Worm (Caenorhabditis elegans) whole organism, L1 larva: ENCODE results near the gene isp-1.
A peak's percentile ranks its signal among the peaks of the same experiment; 100 is the strongest.

Source experiments
- C16A3.4 ChIP-seq: fragments of 150-350 bp; optimal IDR thresholded peaks from 2 replicates; lab custom pipeline; 2014; ENCODE audit warnings: missing biosample characterization, missing genetic modification characterization
- Y116A8C.19 ChIP-seq: sonication (generic microtip); optimal IDR thresholded peaks from 2 replicates; lab custom pipeline; 2016; ENCODE audit warnings: missing compliant biosample characterization, missing genetic modification characterization, borderline replicate concordance
- aly-2 ChIP-seq: fragments of 150-350 bp; optimal IDR thresholded peaks from 2 replicates; lab custom pipeline; 2014; ENCODE audit warnings: missing biosample characterization, missing genetic modification characterization
- ama-1 ChIP-seq: fragments of 150-350 bp; optimal IDR thresholded peaks from 2 replicates; lab custom pipeline; 2014
- blmp-1 ChIP-seq: fragments of 150-350 bp; optimal IDR thresholded peaks from 2 replicates; lab custom pipeline; 2014; ENCODE audit warnings: missing biosample characterization, missing genetic modification characterization
- ceh-63 ChIP-seq: fragments of 200-800 bp; sonication (Bioruptor generic); optimal IDR thresholded peaks from 2 replicates; lab custom pipeline; 2018; ENCODE audit warnings: mild to moderate bottlenecking, missing genetic modification characterization, missing compliant biosample characterization
- ceh-8 ChIP-seq: fragments of 200-800 bp; sonication (Bioruptor generic); optimal IDR thresholded peaks from 2 replicates; lab custom pipeline; 2018; ENCODE audit warnings: mild to moderate bottlenecking, missing genetic modification characterization, moderate library complexity, missing compliant biosample characterization
- ceh-82 ChIP-seq, 3 experiments: fragments of 150-350 bp in 1 of 3; sonication (generic microtip) in 2 of 3; optimal IDR thresholded peaks; 2 replicates each; lab custom pipeline; 2014 to 2017; ENCODE audit warnings: missing biosample characterization in 3 of 3, missing genetic modification characterization in 3 of 3
- ceh-88 ChIP-seq: fragments of 200-800 bp; sonication (Bioruptor generic); IDR thresholded peaks from 2 replicates; pipeline ENCODE4 v1.3.6; 2022; ENCODE audit warnings: missing genetic modification characterization, missing compliant biosample characterization
- ceh-90 ChIP-seq: sonication (generic microtip); optimal IDR thresholded peaks from 2 replicates; lab custom pipeline; 2016; ENCODE audit warnings: missing genetic modification characterization, missing compliant biosample characterization
- ces-1 ChIP-seq: fragments of 150-350 bp; optimal IDR thresholded peaks from 2 replicates; lab custom pipeline; 2014; ENCODE audit warnings: missing biosample characterization, missing genetic modification reagents, missing genetic modification characterization
- dsc-1 ChIP-seq: sonication (generic microtip); optimal IDR thresholded peaks from 2 replicates; lab custom pipeline; 2016; ENCODE audit warnings: mild to moderate bottlenecking, missing genetic modification characterization, missing compliant biosample characterization
- efl-3 ChIP-seq: fragments of 200-800 bp; sonication (Bioruptor generic); optimal IDR thresholded peaks from 2 replicates; lab custom pipeline; 2018; ENCODE audit warnings: mild to moderate bottlenecking, missing genetic modification characterization, missing compliant biosample characterization
- egl-27 ChIP-seq, 2 experiments: fragments of 150-350 bp in 1 of 2; sonication (generic microtip); optimal IDR thresholded peaks; 3 replicates each; lab custom pipeline; 2017 to 2018; ENCODE audit warnings: missing biosample characterization in 2 of 2, missing genetic modification characterization in 2 of 2, missing genetic modification reagents in 2 of 2
- elt-3 ChIP-seq, 6 experiments: fragments of 150-350 bp in 1 of 6; sonication (generic microtip); optimal IDR thresholded peaks; 2 replicates each; lab custom pipeline; 2017 to 2018; ENCODE audit warnings: missing biosample characterization in 6 of 6, missing genetic modification characterization in 6 of 6, inconsistent platforms in 1 of 6
- fkh-4 ChIP-seq: sonication (generic microtip); optimal IDR thresholded peaks from 2 replicates; lab custom pipeline; 2016; ENCODE audit warnings: missing compliant biosample characterization, missing genetic modification characterization, borderline replicate concordance
- fkh-8 ChIP-seq: sonication (generic microtip); optimal IDR thresholded peaks from 2 replicates; lab custom pipeline; 2016; ENCODE audit warnings: mild to moderate bottlenecking, missing genetic modification characterization, missing compliant biosample characterization
- hlh-17 ChIP-seq: fragments of 200-800 bp; sonication (Bioruptor generic); optimal IDR thresholded peaks from 2 replicates; lab custom pipeline; 2018; ENCODE audit warnings: missing genetic modification characterization, mild to moderate bottlenecking, missing compliant biosample characterization, moderate library complexity, borderline replicate concordance
- hlh-4 ChIP-seq: sonication (generic microtip); optimal IDR thresholded peaks from 2 replicates; lab custom pipeline; 2016; ENCODE audit warnings: mild to moderate bottlenecking, missing genetic modification characterization, missing compliant biosample characterization
- irx-1 ChIP-seq: sonication (generic microtip); optimal IDR thresholded peaks from 2 replicates; lab custom pipeline; 2016; ENCODE audit warnings: missing genetic modification characterization, missing compliant biosample characterization
- lin-13 ChIP-seq: fragments of 150-350 bp; optimal IDR thresholded peaks from 2 replicates; lab custom pipeline; 2014; ENCODE audit warnings: missing biosample characterization, missing genetic modification reagents, missing genetic modification characterization
- lin-14 ChIP-seq: fragments of 200-800 bp; sonication (Bioruptor generic); optimal IDR thresholded peaks from 2 replicates; lab custom pipeline; 2018; ENCODE audit warnings: mild to moderate bottlenecking, missing genetic modification characterization, moderate library complexity, missing compliant biosample characterization
- lir-3 ChIP-seq: sonication (generic microtip); optimal IDR thresholded peaks from 2 replicates; lab custom pipeline; 2016; ENCODE audit warnings: mild to moderate bottlenecking, missing genetic modification characterization, moderate library complexity, missing compliant biosample characterization; ENCODE audit not compliant: poor library complexity
- mab-9 ChIP-seq: fragments of 200-800 bp; sonication (Bioruptor generic); IDR thresholded peaks from 2 replicates; pipeline ENCODE4 v1.3.6; 2022; ENCODE audit warnings: missing genetic modification reagents, missing genetic modification characterization, missing compliant biosample characterization
- nhr-11 ChIP-seq: fragments of 150-350 bp; optimal IDR thresholded peaks from 2 replicates; lab custom pipeline; 2014; ENCODE audit warnings: missing biosample characterization, missing genetic modification characterization
- nhr-12 ChIP-seq: sonication (generic microtip); optimal IDR thresholded peaks from 2 replicates; lab custom pipeline; 2017; ENCODE audit warnings: missing biosample characterization, missing genetic modification characterization
- nhr-19 ChIP-seq: fragments of 200-800 bp; sonication (Bioruptor generic); conservative IDR thresholded peaks from 2 replicates; pipeline ENCODE4 v1.3.6; 2022; ENCODE audit warnings: missing genetic modification characterization, missing compliant biosample characterization
- nhr-20 ChIP-seq: sonication (generic microtip); optimal IDR thresholded peaks from 2 replicates; lab custom pipeline; 2016; ENCODE audit warnings: mild to moderate bottlenecking, missing genetic modification characterization, missing compliant biosample characterization
- nhr-28 ChIP-seq: fragments of 150-350 bp; optimal IDR thresholded peaks from 2 replicates; lab custom pipeline; 2014; ENCODE audit warnings: missing biosample characterization, missing genetic modification characterization
- nhr-76 ChIP-seq: sonication (generic microtip); optimal IDR thresholded peaks from 2 replicates; lab custom pipeline; 2017; ENCODE audit warnings: missing biosample characterization, missing genetic modification characterization
- nhr-77 ChIP-seq: fragments of 150-350 bp; optimal IDR thresholded peaks from 2 replicates; lab custom pipeline; 2014; ENCODE audit warnings: missing biosample characterization, missing genetic modification characterization
- nhr-84 ChIP-seq: sonication (generic microtip); optimal IDR thresholded peaks from 2 replicates; lab custom pipeline; 2017; ENCODE audit warnings: missing biosample characterization, missing genetic modification characterization
- pag-3 ChIP-seq: sonication (generic microtip); optimal IDR thresholded peaks from 2 replicates; lab custom pipeline; 2017; ENCODE audit warnings: missing genetic modification characterization, mild to moderate bottlenecking, missing compliant biosample characterization, antibody characterized with exemption, borderline replicate concordance; ENCODE audit not compliant: insufficient read depth
- pax-3 ChIP-seq: fragments of 200-800 bp; sonication (Bioruptor generic); optimal IDR thresholded peaks from 2 replicates; lab custom pipeline; 2018; ENCODE audit warnings: mild to moderate bottlenecking, missing genetic modification characterization, moderate library complexity, missing compliant biosample characterization
- pqm-1 ChIP-seq: sonication (generic microtip); optimal IDR thresholded peaks from 3 replicates; lab custom pipeline; 2017; ENCODE audit warnings: missing biosample characterization, missing genetic modification characterization
- snpc-4 ChIP-seq: fragments of 150-350 bp; optimal IDR thresholded peaks from 2 replicates; lab custom pipeline; 2014; ENCODE audit warnings: missing biosample characterization, missing genetic modification characterization
- snu-23 ChIP-seq: sonication (generic microtip); optimal IDR thresholded peaks from 2 replicates; lab custom pipeline; 2016; ENCODE audit warnings: missing genetic modification characterization, missing compliant biosample characterization
- sox-4 ChIP-seq: sonication (generic microtip); optimal IDR thresholded peaks from 2 replicates; lab custom pipeline; 2016; ENCODE audit warnings: missing genetic modification characterization, missing compliant biosample characterization
- sptf-1 ChIP-seq: fragments of 150-350 bp; optimal IDR thresholded peaks from 2 replicates; lab custom pipeline; 2014; ENCODE audit warnings: missing biosample characterization, missing genetic modification characterization
- sup-37 ChIP-seq: fragments of 200-800 bp; sonication (Bioruptor generic); optimal IDR thresholded peaks from 2 replicates; lab custom pipeline; 2018; ENCODE audit warnings: mild to moderate bottlenecking, missing genetic modification characterization, missing compliant biosample characterization
- swsn-7 ChIP-seq: sonication (generic microtip); optimal IDR thresholded peaks from 2 replicates; lab custom pipeline; 2016; ENCODE audit warnings: missing genetic modification characterization, missing compliant biosample characterization
- unc-130 ChIP-seq: fragments of 150-350 bp; optimal IDR thresholded peaks from 2 replicates; lab custom pipeline; 2017; ENCODE audit warnings: missing biosample characterization, missing genetic modification characterization, inconsistent platforms
- unc-30 ChIP-seq: sonication (generic microtip); optimal IDR thresholded peaks from 2 replicates; lab custom pipeline; 2017; ENCODE audit warnings: missing biosample characterization, missing genetic modification characterization
- unc-62 ChIP-seq: fragments of 150-350 bp; optimal IDR thresholded peaks from 2 replicates; lab custom pipeline; 2014; ENCODE audit warnings: missing biosample characterization, missing genetic modification reagents, missing genetic modification characterization
- unc-98 ChIP-seq: fragments of 200-800 bp; sonication (Bioruptor generic); IDR thresholded peaks from 2 replicates; pipeline ENCODE4 v1.3.6; 2022; ENCODE audit warnings: missing genetic modification characterization, missing compliant biosample characterization
- vab-15 ChIP-seq: sonication (generic microtip); optimal IDR thresholded peaks from 2 replicates; lab custom pipeline; 2017; ENCODE audit warnings: missing genotype, mild to moderate bottlenecking, missing genetic modification characterization, missing compliant biosample characterization
- zag-1 ChIP-seq: fragments of 150-350 bp; optimal IDR thresholded peaks from 2 replicates; lab custom pipeline; 2014; ENCODE audit warnings: missing biosample characterization, missing genetic modification characterization
- zip-4 ChIP-seq: fragments of 200-800 bp; sonication (Bioruptor generic); optimal IDR thresholded peaks from 2 replicates; lab custom pipeline; 2018; ENCODE audit warnings: mild to moderate bottlenecking, missing genetic modification characterization, moderate library complexity, missing compliant biosample characterization
- ztf-11 ChIP-seq, 2 experiments: sonication (generic microtip); optimal IDR thresholded peaks; 2 replicates each; lab custom pipeline; 2016 to 2017; ENCODE audit warnings: missing genetic modification characterization in 2 of 2, missing biosample characterization in 1 of 2, missing compliant biosample characterization in 1 of 2

The isp-1 gene

ce11 chrIV:8138984-8139383 lies 3.1 kb upstream of the isp-1 start, which contains the start of gene pmk-3:
TSS of gene pmk-3 (plus strand) at chrIV:8139219.
- TF ChIP-seq zag-1 (tag; lab: Kevin White, UChicago) (no peak), blmp-1 (tag; lab: Kevin White, UChicago) (peak; percentile 2), Y116A8C.19 (tag; lab: Kevin White, UChicago) (no peak), lin-13 (GFP tag; lab: Kevin White, UChicago) (no peak), dsc-1 (tag; lab: Kevin White, UChicago) (no peak)

- TF ChIP-seq ceh-82 (tag; optimal IDR thresholded peaks at IDR 0.05; lab: Kevin White, UChicago) (no peak), dsc-1 (tag; lab: Kevin White, UChicago) (peak; percentile 93), fkh-4 (peak; percentile 74)
These were observed 693 bp upstream of the isp-1 start for ce11 chrIV:8136548-8136947.

- no peak for TF ChIP-seq pag-3
- TF ChIP-seq swsn-7 (tag; lab: Kevin White, UChicago) = no peak
- no peak for TF ChIP-seq pqm-1 (tag; lab: Kevin White, UChicago)
- no peak for TF ChIP-seq C16A3.4 (tag; lab: Kevin White, UChicago)
- peak; percentile 38 for TF ChIP-seq nhr-20 (tag; lab: Kevin White, UChicago)
- no peak for TF ChIP-seq hlh-17
- no peak for TF ChIP-seq lir-3
- TF ChIP-seq ceh-88 = no peak
- TF ChIP-seq ceh-90 = no peak
- TF ChIP-seq ces-1 (GFP tag; lab: Kevin White, UChicago) = no peak
- no peak for TF ChIP-seq nhr-19 (GFP tag; lab: Robert Waterston, UW)
- no peak for TF ChIP-seq pax-3 (tag; lab: Kevin White, UChicago)
- no peak for TF ChIP-seq sup-37 (GFP tag; lab: Kevin White, UChicago)
- TF ChIP-seq snpc-4 = no peak
- no peak for TF ChIP-seq zag-1 (tag; lab: Kevin White, UChicago)
- TF ChIP-seq sox-4 (tag; lab: Kevin White, UChicago) = no peak
- TF ChIP-seq unc-30 (tag; lab: Kevin White, UChicago) = no peak
- TF ChIP-seq ztf-11 (tag; optimal IDR thresholded peaks at IDR 0.05; lab: Kevin White, UChicago) = no peak
- TF ChIP-seq ceh-63 = no peak
- peak; percentile 46 for TF ChIP-seq nhr-77 (tag; lab: Kevin White, UChicago)
- no peak for TF ChIP-seq ceh-8 (GFP tag; lab: Kevin White, UChicago)
- TF ChIP-seq vab-15 (tag; lab: Kevin White, UChicago) = no peak
- no peak for TF ChIP-seq ama-1
- no peak for TF ChIP-seq zip-4 (GFP tag; lab: Kevin White, UChicago)
- no peak for TF ChIP-seq sptf-1 (tag; lab: Kevin White, UChicago)
- TF ChIP-seq nhr-84 (tag; lab: Kevin White, UChicago) = no peak
- no peak for TF ChIP-seq irx-1
- no peak for TF ChIP-seq unc-130
- TF ChIP-seq hlh-4 = no peak
- TF ChIP-seq efl-3 (GFP tag; lab: Kevin White, UChicago) = no peak
- no peak for TF ChIP-seq mab-9 (GFP tag; lab: Robert Waterston, UW)
- TF ChIP-seq nhr-11 (tag; lab: Kevin White, UChicago) = no peak
- TF ChIP-seq unc-62 (GFP tag; lab: Kevin White, UChicago) = no peak
- TF ChIP-seq elt-3 (tag; optimal IDR thresholded peaks at IDR 0.05; lab: Kevin White, UChicago) = no peak
- no peak for TF ChIP-seq unc-98 (GFP tag; lab: Robert Waterston, UW)
- TF ChIP-seq blmp-1 (tag; lab: Kevin White, UChicago) = peak; percentile 22
- no peak for TF ChIP-seq nhr-76 (tag; lab: Kevin White, UChicago)
- no peak for TF ChIP-seq nhr-12
- TF ChIP-seq fkh-8 (tag; lab: Kevin White, UChicago) = no peak
- no peak for TF ChIP-seq egl-27 (tag; optimal IDR thresholded peaks at IDR 0.05; lab: Kevin White, UChicago)
- no peak for TF ChIP-seq aly-2 (tag; lab: Kevin White, UChicago)
- no peak for TF ChIP-seq lin-13 (GFP tag; lab: Kevin White, UChicago)
- no peak for TF ChIP-seq nhr-28 (tag; lab: Kevin White, UChicago)
- peak; percentile 70 for TF ChIP-seq lin-14
- peak; percentile 52 for TF ChIP-seq snu-23
These were observed 2.3 kb downstream of the isp-1 start, which contains the start of gene sph-1 for ce11 chrIV:8133536-8133935. TSS of gene sph-1 (minus strand) at chrIV:8133558.
